Fruit fly (Drosophila melanogaster) whole organism, embryonic: ENCODE measurements around the gene CG12674.
A peak's percentile ranks its signal among the peaks of the same experiment; 100 is the strongest.

Source experiments
- CG10366 ChIP-seq: fragments of 200-800 bp; sonication (Bioruptor generic); IDR thresholded peaks from 2 replicates; pipeline ENCODE4 v1.3.6; 2022; ENCODE audit warnings: missing biosample characterization, missing genetic modification characterization
- CG11723 ChIP-seq: fragments of 200-800 bp; sonication (Bioruptor generic); optimal IDR thresholded peaks from 2 replicates; lab custom pipeline; 2017; ENCODE audit warnings: missing biosample characterization, mild to moderate bottlenecking, missing genetic modification characterization
- CG1233 ChIP-seq: fragments of 200-800 bp; sonication (Bioruptor generic); optimal IDR thresholded peaks from 4 replicates; lab custom pipeline; 2018; ENCODE audit warnings: missing biosample characterization, mild to moderate bottlenecking, missing genetic modification characterization
- CG13624 ChIP-seq: fragments of 200-800 bp; sonication (Bioruptor generic); optimal IDR thresholded peaks from 2 replicates; lab custom pipeline; 2016; ENCODE audit warnings: missing biosample characterization, missing genetic modification characterization
- CG14014 ChIP-seq: fragments of 200-800 bp; sonication (Bioruptor generic); IDR thresholded peaks from 2 replicates; pipeline ENCODE4 v1.3.6; 2022; ENCODE audit warnings: missing biosample characterization, missing genetic modification characterization
- CG14441 ChIP-seq: fragments of 200-800 bp; sonication (Bioruptor generic); IDR thresholded peaks from 2 replicates; pipeline ENCODE4 v1.3.6; 2022; ENCODE audit warnings: missing biosample characterization, missing genetic modification characterization
- CG14860 ChIP-seq: fragments of 200-800 bp; sonication (Bioruptor generic); IDR thresholded peaks from 3 replicates; pipeline ENCODE4 v1.3.6; 2022; ENCODE audit warnings: missing biosample characterization, missing genetic modification characterization; ENCODE audit not compliant: partially characterized antibody
- CG15696 ChIP-seq: fragments of 200-800 bp; sonication (Bioruptor generic); optimal IDR thresholded peaks from 2 replicates; lab custom pipeline; 2019; ENCODE audit warnings: missing biosample characterization, mild to moderate bottlenecking, missing genetic modification characterization, moderate library complexity
- CG18619 ChIP-seq: fragments of 200-800 bp; sonication (Bioruptor generic); optimal IDR thresholded peaks from 3 replicates; lab custom pipeline; 2017; ENCODE audit warnings: missing biosample characterization, mild to moderate bottlenecking, missing genetic modification characterization
- CG2129 ChIP-seq: fragments of 200-800 bp; sonication (Bioruptor generic); IDR thresholded peaks from 2 replicates; pipeline ENCODE4 v1.3.6; 2022; ENCODE audit warnings: missing biosample characterization, missing genetic modification characterization; ENCODE audit not compliant: partially characterized antibody
- CG2678 ChIP-seq: fragments of 200-800 bp; sonication (Bioruptor generic); optimal IDR thresholded peaks from 3 replicates; lab custom pipeline; 2019; ENCODE audit warnings: missing biosample characterization, mild to moderate bottlenecking, missing genetic modification characterization, moderate library complexity
- CG31441 ChIP-seq: fragments of 200-800 bp; sonication (Bioruptor generic); IDR thresholded peaks from 2 replicates; pipeline ENCODE4 v1.3.6; 2022; ENCODE audit warnings: missing biosample characterization, missing genetic modification characterization
- CG4282 ChIP-seq: fragments of 200-800 bp; sonication (Bioruptor generic); optimal IDR thresholded peaks from 2 replicates; lab custom pipeline; 2016; ENCODE audit warnings: missing biosample characterization, missing genetic modification characterization
- CG7786 ChIP-seq: fragments of 200-800 bp; sonication (Bioruptor generic); optimal IDR thresholded peaks from 2 replicates; lab custom pipeline; 2016; ENCODE audit warnings: missing biosample characterization, missing genetic modification characterization
- CG7963 ChIP-seq: fragments of 200-800 bp; sonication (Bioruptor generic); IDR thresholded peaks from 3 replicates; pipeline ENCODE4 v1.3.6; 2022; ENCODE audit warnings: missing biosample characterization, missing genetic modification characterization; ENCODE audit not compliant: partially characterized antibody
- CG8388 ChIP-seq: fragments of 200-800 bp; sonication (Bioruptor generic); optimal IDR thresholded peaks from 2 replicates; lab custom pipeline; 2019; ENCODE audit warnings: missing biosample characterization, mild to moderate bottlenecking, missing genetic modification characterization, moderate library complexity
- CG9727 ChIP-seq: fragments of 200-800 bp; sonication (Bioruptor generic); optimal IDR thresholded peaks from 3 replicates; lab custom pipeline; 2017; ENCODE audit warnings: missing biosample characterization, mild to moderate bottlenecking, missing genetic modification characterization
- CG9817 ChIP-seq: fragments of 200-800 bp; sonication (Bioruptor generic); optimal IDR thresholded peaks from 2 replicates; lab custom pipeline; 2018; ENCODE audit warnings: missing biosample characterization, mild to moderate bottlenecking, missing genetic modification characterization, moderate library complexity
- CHES-1-like ChIP-seq: fragments of 200-800 bp; sonication (Bioruptor generic); optimal IDR thresholded peaks from 2 replicates; lab custom pipeline; 2016; ENCODE audit warnings: missing biosample characterization, missing genetic modification characterization
- CkIIα-i1 ChIP-seq: fragments of 200-800 bp; sonication (Bioruptor generic); IDR thresholded peaks from 2 replicates; pipeline ENCODE4 v1.3.6; 2022; ENCODE audit warnings: missing biosample characterization, missing genetic modification characterization
- CoRest ChIP-seq: fragments of 200-800 bp; sonication (Bioruptor generic); optimal IDR thresholded peaks from 3 replicates; lab custom pipeline; 2018; ENCODE audit warnings: missing biosample characterization, mild to moderate bottlenecking, missing genetic modification characterization, moderate library complexity
- D19B ChIP-seq: fragments of 200-800 bp; sonication (Bioruptor generic); optimal IDR thresholded peaks from 2 replicates; lab custom pipeline; 2017; ENCODE audit warnings: missing biosample characterization, mild to moderate bottlenecking, missing genetic modification characterization
- Dbx ChIP-seq: fragments of 200-800 bp; sonication (Bioruptor generic); IDR thresholded peaks from 3 replicates; pipeline ENCODE4 v1.3.6; 2022; ENCODE audit warnings: missing biosample characterization, missing genetic modification characterization
- Dek ChIP-seq: fragments of 200-800 bp; sonication (Bioruptor generic); optimal IDR thresholded peaks from 3 replicates; lab custom pipeline; 2019; ENCODE audit warnings: missing biosample characterization, mild to moderate bottlenecking, missing genetic modification characterization, moderate library complexity
- Fer1 ChIP-seq: fragments of 200-800 bp; sonication (Bioruptor generic); optimal IDR thresholded peaks from 2 replicates; lab custom pipeline; 2017; ENCODE audit warnings: missing biosample characterization, mild to moderate bottlenecking, missing genetic modification characterization
- Meics ChIP-seq: fragments of 200-800 bp; sonication (Bioruptor generic); optimal IDR thresholded peaks from 2 replicates; lab custom pipeline; 2017; ENCODE audit warnings: missing biosample characterization, mild to moderate bottlenecking, missing genetic modification characterization
- Mes4 ChIP-seq: fragments of 200-800 bp; sonication (Bioruptor generic); optimal IDR thresholded peaks from 2 replicates; lab custom pipeline; 2016; ENCODE audit warnings: missing biosample characterization, missing genetic modification characterization
- Myb ChIP-seq: fragments of 200-800 bp; sonication (Bioruptor generic); optimal IDR thresholded peaks from 2 replicates; lab custom pipeline; 2016; ENCODE audit warnings: missing biosample characterization, missing genetic modification characterization
- Ptx1 ChIP-seq: fragments of 200-800 bp; sonication (Bioruptor generic); IDR thresholded peaks from 2 replicates; pipeline ENCODE4 v1.3.6; 2022; ENCODE audit warnings: missing biosample characterization, missing genetic modification characterization
- Six4 ChIP-seq: fragments of 200-800 bp; sonication (Bioruptor generic); optimal IDR thresholded peaks from 2 replicates; lab custom pipeline; 2016; ENCODE audit warnings: missing biosample characterization, missing genetic modification characterization
- YL-1 ChIP-seq: fragments of 200-800 bp; sonication (Bioruptor generic); optimal IDR thresholded peaks from 3 replicates; lab custom pipeline; 2017; ENCODE audit warnings: missing biosample characterization, mild to moderate bottlenecking, missing genetic modification characterization
- cg ChIP-seq: fragments of 200-800 bp; sonication (Bioruptor generic); optimal IDR thresholded peaks from 3 replicates; lab custom pipeline; 2019; ENCODE audit warnings: missing biosample characterization, mild to moderate bottlenecking, missing genetic modification characterization, moderate library complexity
- croc ChIP-seq: fragments of 200-800 bp; sonication (Bioruptor generic); conservative IDR thresholded peaks from 3 replicates; pipeline ENCODE4 v1.3.6; 2022; ENCODE audit warnings: missing biosample characterization, missing genetic modification characterization
- dmrt99B ChIP-seq: fragments of 200-800 bp; sonication (Bioruptor generic); optimal IDR thresholded peaks from 2 replicates; lab custom pipeline; 2018; ENCODE audit warnings: missing biosample characterization, mild to moderate bottlenecking, missing genetic modification characterization, moderate library complexity
- dpn ChIP-seq, 2 experiments: fragments of 200-800 bp; sonication (Bioruptor generic); optimal IDR thresholded peaks; 3 replicates each; lab custom pipeline; 2016; ENCODE audit warnings: missing biosample characterization in 2 of 2, missing genetic modification characterization in 2 of 2
- esg ChIP-seq: fragments of 200-800 bp; sonication (Bioruptor generic); conservative IDR thresholded peaks from 2 replicates; pipeline ENCODE4 v1.3.6; 2022; ENCODE audit warnings: missing biosample characterization, missing genetic modification characterization
- ewg ChIP-seq: fragments of 200-800 bp; sonication (Bioruptor generic); optimal IDR thresholded peaks from 3 replicates; lab custom pipeline; 2017; ENCODE audit warnings: mild to moderate bottlenecking, missing biosample characterization, missing genetic modification reagents, missing genetic modification characterization
- fru ChIP-seq: fragments of >200 bp; optimal IDR thresholded peaks from 2 replicates; lab custom pipeline; 2017
- fu2 ChIP-seq: fragments of 200-800 bp; sonication (Bioruptor generic); optimal IDR thresholded peaks from 2 replicates; lab custom pipeline; 2016; ENCODE audit warnings: missing biosample characterization, missing genetic modification characterization
- gsb-n ChIP-seq: fragments of 200-800 bp; sonication (Bioruptor generic); optimal IDR thresholded peaks from 3 replicates; lab custom pipeline; 2018; ENCODE audit warnings: missing biosample characterization, mild to moderate bottlenecking, missing genetic modification characterization
- hkb ChIP-seq, 2 experiments: fragments of 200-800 bp in 1 of 2; fragments of >200 bp in 1 of 2; sonication (Bioruptor generic) in 1 of 2; IDR thresholded peaks in 1 of 2; optimal IDR thresholded peaks in 1 of 2; 2 replicates each; pipeline versions ENCODE4 v1.3.6 to Lab custom; 2017 to 2022; ENCODE audit warnings: missing biosample characterization in 1 of 2, missing genetic modification characterization in 1 of 2
- lbe ChIP-seq: fragments of 200-800 bp; sonication (Bioruptor generic); optimal IDR thresholded peaks from 2 replicates; lab custom pipeline; 2016; ENCODE audit warnings: missing biosample characterization, mild to moderate bottlenecking, missing genetic modification characterization
- mirr ChIP-seq: fragments of 200-800 bp; sonication (Bioruptor generic); optimal IDR thresholded peaks from 3 replicates; lab custom pipeline; 2018; ENCODE audit warnings: missing biosample characterization, mild to moderate bottlenecking, missing genetic modification characterization
- org-1 ChIP-seq: fragments of 200-800 bp; sonication (Bioruptor generic); optimal IDR thresholded peaks from 2 replicates; lab custom pipeline; 2017; ENCODE audit warnings: missing biosample characterization, missing genetic modification characterization
- pho ChIP-seq: fragments of 200-800 bp; sonication (Bioruptor generic); optimal IDR thresholded peaks from 2 replicates; lab custom pipeline; 2016; ENCODE audit warnings: missing biosample characterization, missing genetic modification characterization
- pros ChIP-seq: fragments of 200-800 bp; sonication (Bioruptor generic); optimal IDR thresholded peaks from 3 replicates; lab custom pipeline; 2019; ENCODE audit warnings: missing biosample characterization, mild to moderate bottlenecking, missing genetic modification characterization, moderate library complexity
- rib ChIP-seq: fragments of 200-800 bp; sonication (Bioruptor generic); IDR thresholded peaks from 2 replicates; pipeline ENCODE4 v1.3.6; 2022; ENCODE audit warnings: missing biosample characterization, missing genetic modification characterization
- shn ChIP-seq: fragments of 200-800 bp; sonication (Bioruptor generic); optimal IDR thresholded peaks from 3 replicates; lab custom pipeline; 2016; ENCODE audit warnings: missing biosample characterization, missing genetic modification characterization
- so ChIP-seq: fragments of 200-800 bp; sonication (Bioruptor generic); IDR thresholded peaks from 3 replicates; pipeline ENCODE4 v1.3.6; 2022; ENCODE audit warnings: missing biosample characterization, missing genetic modification characterization
- vnd ChIP-seq: fragments of 200-800 bp; sonication (Bioruptor generic); IDR thresholded peaks from 3 replicates; pipeline ENCODE4 v1.3.6; 2022; ENCODE audit warnings: missing biosample characterization, missing genetic modification characterization; ENCODE audit not compliant: partially characterized antibody

CG12674 gene

DNA sequence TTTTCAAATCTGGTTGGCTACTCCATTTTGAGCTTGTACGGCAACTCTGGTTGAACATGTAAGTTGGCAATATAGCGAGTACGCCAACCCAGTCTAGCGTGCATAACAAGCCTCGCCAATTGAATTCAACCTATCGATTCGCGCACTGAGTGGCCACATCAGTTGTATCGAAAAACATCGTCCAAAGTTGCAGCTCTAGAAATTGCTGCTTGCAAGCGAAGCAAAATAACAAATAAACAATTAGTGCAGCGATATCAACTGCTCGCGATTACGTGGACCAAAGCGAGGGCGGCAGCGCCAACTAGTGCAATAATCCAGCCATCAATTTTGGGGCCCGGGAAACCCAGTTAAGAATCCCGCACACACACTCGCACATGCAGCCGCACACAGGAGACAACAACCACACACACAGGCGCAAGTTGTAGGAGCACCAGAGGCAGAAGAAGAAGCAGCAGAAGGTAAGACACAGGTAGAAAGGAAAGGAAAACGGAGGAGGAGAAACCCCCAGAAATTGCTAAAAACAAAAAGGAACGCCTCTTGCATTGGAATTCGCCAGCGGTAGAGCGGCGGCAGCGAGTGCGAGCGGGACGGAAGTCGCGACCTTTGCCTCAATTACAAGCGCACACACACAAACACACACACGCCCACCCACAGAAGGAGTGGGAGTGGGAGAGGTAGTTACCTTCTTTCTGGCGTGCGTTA lies 42.0 kb upstream of the CG12674 start (continued):
- TF ChIP-seq CHES-1-like (GFP tag; lab: Kevin White, UChicago) (peak; percentile 61), pho (peak; percentile 34), Dek (tag; lab: Kevin White, UChicago) (peak; percentile 30), CG18619 (GFP tag; lab: Kevin White, UChicago) (no peak), CG8388 (GFP tag; lab: Kevin White, UChicago) (no peak), Ptx1 (GFP tag; lab: Robert Waterston, UW) (no peak), esg (GFP tag; lab: Robert Waterston, UW) (no peak), mirr (GFP tag; lab: Kevin White, UChicago) (peak; percentile 33), CG2678 (no peak), dpn (GFP tag; optimal IDR thresholded peaks at IDR 0.05; lab: Kevin White, UChicago) (peak; percentile 13 to 38), YL-1 (GFP tag; lab: Kevin White, UChicago) (peak; percentile 59), croc (GFP tag; lab: Robert Waterston, UW) (no peak), CG7963 (GFP tag; lab: Robert Waterston, UW) (peak; percentile 84), CG10366 (GFP tag; lab: Robert Waterston, UW) (no peak), Six4 (GFP tag; lab: Kevin White, UChicago) (no peak), lbe (no peak), Fer1 (GFP tag; lab: Kevin White, UChicago) (no peak), fu2 (GFP tag; lab: Kevin White, UChicago) (no peak), CG14014 (GFP tag; lab: Robert Waterston, UW) (no peak), dmrt99B (no peak), Meics (GFP tag; lab: Kevin White, UChicago) (no peak), so (GFP tag; lab: Robert Waterston, UW) (no peak), CG4282 (no peak), hkb (optimal IDR thresholded peaks at IDR 0.05; lab: Kevin White, UChicago) (peak; percentile 44), hkb (GFP tag; IDR thresholded peaks at IDR 0.05; lab: Robert Waterston, UW) (no peak), cg (GFP tag; lab: Kevin White, UChicago) (peak; percentile 95), D19B (GFP tag; lab: Kevin White, UChicago) (no peak), CoRest (tag; lab: Kevin White, UChicago) (peak; percentile 40), CG15696 (no peak), CG1233 (GFP tag; lab: Kevin White, UChicago) (no peak), org-1 (GFP tag; lab: Kevin White, UChicago) (no peak), CG9817 (tag; lab: Kevin White, UChicago) (peak; percentile 16), CG13624 (GFP tag; lab: Kevin White, UChicago) (peak; percentile 56), CG2129 (peak; percentile 88), Myb (peak; percentile 74), shn (GFP tag; lab: Kevin White, UChicago) (peak; percentile 10), CG14860 (GFP tag; lab: Robert Waterston, UW) (peak; percentile 79), gsb-n (tag; lab: Kevin White, UChicago) (peak; percentile 59), ewg (GFP tag; lab: Kevin White, UChicago) (no peak), CkIIα-i1 (GFP tag; lab: Robert Waterston, UW) (no peak), vnd (GFP tag; lab: Robert Waterston, UW) (peak; percentile 89), pros (GFP tag; lab: Kevin White, UChicago) (no peak), fru (lab: Kevin White, UChicago) (no peak), CG11723 (GFP tag; lab: Kevin White, UChicago) (no peak), Mes4 (no peak), CG31441 (GFP tag; lab: Robert Waterston, UW) (no peak), CG9727 (no peak), rib (GFP tag; lab: Robert Waterston, UW) (no peak), CG14441 (0 out of 2 replicates have a peak, but pooled peaks have one; percentile 27), Dbx (no peak), CG7786 (GFP tag; lab: Kevin White, UChicago) (no peak)
